Worm (Caenorhabditis elegans): ENCODE data around the gene Y79H2A.12.

Gene Y79H2A.12

ce11 chrIII:12028769-12029168, at the start of gene Y79H2A.12:
Gene Y79H2A.12 (minus strand): TSS chrIII:12028869.
- TF ChIP-seq ets-7 (tag; optimal IDR thresholded peaks at IDR 0.05), result no peak
- no peak for TF ChIP-seq pes-1 (GFP tag; IDR thresholded peaks at IDR 0.05)
- TF ChIP-seq scrt-1 (GFP tag; IDR thresholded peaks at IDR 0.05), result no peak
- TF ChIP-seq tra-4 (tag; optimal IDR thresholded peaks at IDR 0.05), result no peak
- TF ChIP-seq hmbx-1 (tag; optimal IDR thresholded peaks at IDR 0.05), result no peak
- TF ChIP-seq ceh-36 (tag; optimal IDR thresholded peaks at IDR 0.05), result no peak
- no peak for TF ChIP-seq tbx-37 (GFP tag; conservative IDR thresholded peaks at IDR 0.05)
- TF ChIP-seq hmg-4 (GFP tag; optimal IDR thresholded peaks at IDR 0.05), result no peak

ce11 chrIII:12077456-12077855, 48.8 kb upstream of the Y79H2A.12 start, which contains the start of gene php-3:
Gene php-3 (minus strand): TSS chrIII:12077556.
- TF ChIP-seq hmg-4 (GFP tag; optimal IDR thresholded peaks at IDR 0.05), result no peak
- TF ChIP-seq hmbx-1 (tag; optimal IDR thresholded peaks at IDR 0.05), result no peak
- TF ChIP-seq ama-1 (optimal IDR thresholded peaks at IDR 0.05), result no peak
- no peak for TF ChIP-seq sea-1 (GFP tag; conservative IDR thresholded peaks at IDR 0.05)
- no peak for TF ChIP-seq ceh-36 (tag; optimal IDR thresholded peaks at IDR 0.05)
- no peak for TF ChIP-seq F13C5.2 (tag; optimal IDR thresholded peaks at IDR 0.05)
- no peak for TF ChIP-seq tbx-37 (GFP tag; conservative IDR thresholded peaks at IDR 0.05)
- TF ChIP-seq B0310.2 (tag; optimal IDR thresholded peaks at IDR 0.05), result no peak
- TF ChIP-seq tra-4 (tag; optimal IDR thresholded peaks at IDR 0.05), result no peak
- no peak for TF ChIP-seq flt-1 (GFP tag; IDR thresholded peaks at IDR 0.05)
- TF ChIP-seq ceh-13 (GFP tag; optimal IDR thresholded peaks at IDR 0.05), result no peak
- TF ChIP-seq tbx-11 (GFP tag; IDR thresholded peaks at IDR 0.05), result no peak
- no peak for TF ChIP-seq ets-7 (tag; optimal IDR thresholded peaks at IDR 0.05)

- TF ChIP-seq tbx-11 (GFP tag; IDR thresholded peaks at IDR 0.05), result no peak
- no peak for TF ChIP-seq pes-1 (GFP tag; IDR thresholded peaks at IDR 0.05)
- TF ChIP-seq flt-1 (GFP tag; IDR thresholded peaks at IDR 0.05), result no peak
- TF ChIP-seq B0310.2 (tag; optimal IDR thresholded peaks at IDR 0.05), result no peak
- no peak for TF ChIP-seq ceh-36 (tag; optimal IDR thresholded peaks at IDR 0.05)
- TF ChIP-seq ama-1 (optimal IDR thresholded peaks at IDR 0.05), result no peak
Measured at ce11 chrIII:12067736-12068135, 39.1 kb upstream of the Y79H2A.12 start.

- TF ChIP-seq tra-4 (tag; optimal IDR thresholded peaks at IDR 0.05) (no peak), tbx-37 (GFP tag; conservative IDR thresholded peaks at IDR 0.05) (no peak), scrt-1 (GFP tag; IDR thresholded peaks at IDR 0.05) (no peak), hmg-4 (GFP tag; optimal IDR thresholded peaks at IDR 0.05) (no peak), pes-1 (GFP tag; IDR thresholded peaks at IDR 0.05) (no peak), F13C5.2 (tag; optimal IDR thresholded peaks at IDR 0.05) (no peak), aly-1 (tag; optimal IDR thresholded peaks at IDR 0.05) (no peak)
Measured at ce11 chrIII:12064494-12064893, 35.8 kb upstream of the Y79H2A.12 start.

ce11 chrIII:12063934-12064333, 35.3 kb upstream of the Y79H2A.12 start:
- no peak for TF ChIP-seq tbx-11 (GFP tag; IDR thresholded peaks at IDR 0.05)
- TF ChIP-seq pes-1 (GFP tag; IDR thresholded peaks at IDR 0.05), result no peak
- no peak for TF ChIP-seq F13C5.2 (tag; optimal IDR thresholded peaks at IDR 0.05)
- TF ChIP-seq flt-1 (GFP tag; IDR thresholded peaks at IDR 0.05), result no peak
- TF ChIP-seq B0310.2 (tag; optimal IDR thresholded peaks at IDR 0.05), result no peak
- TF ChIP-seq tbx-37 (GFP tag; conservative IDR thresholded peaks at IDR 0.05), result no peak
- TF ChIP-seq ceh-13 (GFP tag; optimal IDR thresholded peaks at IDR 0.05), result no peak
- TF ChIP-seq ceh-36 (tag; optimal IDR thresholded peaks at IDR 0.05), result no peak
- no peak for TF ChIP-seq scrt-1 (GFP tag; IDR thresholded peaks at IDR 0.05)
- no peak for TF ChIP-seq ama-1 (optimal IDR thresholded peaks at IDR 0.05)
- no peak for TF ChIP-seq hmg-4 (GFP tag; optimal IDR thresholded peaks at IDR 0.05)
- no peak for TF ChIP-seq tra-4 (tag; optimal IDR thresholded peaks at IDR 0.05)
- no peak for TF ChIP-seq sea-1 (GFP tag; conservative IDR thresholded peaks at IDR 0.05)

- TF ChIP-seq ceh-13 (GFP tag; optimal IDR thresholded peaks at IDR 0.05) (no peak), hmg-4 (GFP tag; optimal IDR thresholded peaks at IDR 0.05) (no peak), pes-1 (GFP tag; IDR thresholded peaks at IDR 0.05) (no peak), F13C5.2 (tag; optimal IDR thresholded peaks at IDR 0.05) (no peak), ceh-36 (tag; optimal IDR thresholded peaks at IDR 0.05) (no peak), scrt-1 (GFP tag; IDR thresholded peaks at IDR 0.05) (no peak), ama-1 (optimal IDR thresholded peaks at IDR 0.05) (no peak), sea-1 (GFP tag; conservative IDR thresholded peaks at IDR 0.05) (no peak), tra-4 (tag; optimal IDR thresholded peaks at IDR 0.05) (no peak), tbx-37 (GFP tag; conservative IDR thresholded peaks at IDR 0.05) (no peak), hnd-1 (tag; optimal IDR thresholded peaks at IDR 0.05) (no peak), hmbx-1 (tag; optimal IDR thresholded peaks at IDR 0.05) (no peak), B0310.2 (tag; optimal IDR thresholded peaks at IDR 0.05) (no peak), ets-7 (tag; optimal IDR thresholded peaks at IDR 0.05) (no peak), flt-1 (GFP tag; IDR thresholded peaks at IDR 0.05) (no peak), tbx-11 (GFP tag; IDR thresholded peaks at IDR 0.05) (no peak), aly-1 (tag; optimal IDR thresholded peaks at IDR 0.05) (no peak)
Measured at ce11 chrIII:12061413-12061812, 32.7 kb upstream of the Y79H2A.12 start, which contains the start of gene zyg-8. Gene zyg-8 (plus strand): TSS chrIII:12061713.

ce11 chrIII:12060092-12060491, 31.4 kb upstream of the Y79H2A.12 start:
- no peak for TF ChIP-seq flt-1 (GFP tag; IDR thresholded peaks at IDR 0.05)
- no peak for TF ChIP-seq tbx-11 (GFP tag; IDR thresholded peaks at IDR 0.05)
- peak; percentile 4 for TF ChIP-seq ceh-36 (tag; optimal IDR thresholded peaks at IDR 0.05)

- TF ChIP-seq B0310.2 (tag; optimal IDR thresholded peaks at IDR 0.05) (no peak), ceh-36 (tag; optimal IDR thresholded peaks at IDR 0.05) (no peak), ceh-13 (GFP tag; optimal IDR thresholded peaks at IDR 0.05) (no peak), F13C5.2 (tag; optimal IDR thresholded peaks at IDR 0.05) (no peak), tbx-11 (GFP tag; IDR thresholded peaks at IDR 0.05) (no peak), ama-1 (optimal IDR thresholded peaks at IDR 0.05) (no peak), tra-4 (tag; optimal IDR thresholded peaks at IDR 0.05) (no peak), flt-1 (GFP tag; IDR thresholded peaks at IDR 0.05) (no peak), hnd-1 (tag; optimal IDR thresholded peaks at IDR 0.05) (no peak), ets-7 (tag; optimal IDR thresholded peaks at IDR 0.05) (no peak), hmg-4 (GFP tag; optimal IDR thresholded peaks at IDR 0.05) (no peak), hmbx-1 (tag; optimal IDR thresholded peaks at IDR 0.05) (no peak), sea-1 (GFP tag; conservative IDR thresholded peaks at IDR 0.05) (no peak), scrt-1 (GFP tag; IDR thresholded peaks at IDR 0.05) (no peak), aly-1 (tag; optimal IDR thresholded peaks at IDR 0.05) (no peak), tbx-37 (GFP tag; conservative IDR thresholded peaks at IDR 0.05) (no peak)
Measured at ce11 chrIII:12059521-12059920, 30.9 kb upstream of the Y79H2A.12 start.
